Worm (Caenorhabditis elegans) whole organism, L2 larva: ENCODE results near the gene R06F6.12.

Source experiments
- C34F6.9 ChIP-seq: fragments of 150-350 bp; optimal IDR thresholded peaks from 2 replicates; lab custom pipeline; 2014; ENCODE audit warnings: missing biosample characterization, missing genetic modification characterization
- F13H6.1 ChIP-seq: sonication (generic microtip); optimal IDR thresholded peaks from 2 replicates; lab custom pipeline; 2016; ENCODE audit warnings: missing genetic modification characterization, missing compliant biosample characterization
- R02D3.7 ChIP-seq: fragments of 150-350 bp; optimal IDR thresholded peaks from 2 replicates; lab custom pipeline; 2014; ENCODE audit warnings: missing biosample characterization, missing genetic modification characterization
- Y55F3AM.14 ChIP-seq: fragments of 200-800 bp; sonication (Bioruptor generic); optimal IDR thresholded peaks from 2 replicates; lab custom pipeline; 2018; ENCODE audit warnings: mild to moderate bottlenecking, missing genetic modification characterization, missing compliant biosample characterization
- ZK546.5 ChIP-seq: sonication (generic microtip); optimal IDR thresholded peaks from 2 replicates; lab custom pipeline; 2017; ENCODE audit warnings: missing biosample characterization, missing genetic modification characterization
- alr-1 ChIP-seq: fragments of 150-350 bp; optimal IDR thresholded peaks from 2 replicates; lab custom pipeline; 2014; ENCODE audit warnings: missing biosample characterization, missing genetic modification characterization
- aly-2 ChIP-seq: fragments of 150-350 bp; optimal IDR thresholded peaks from 2 replicates; lab custom pipeline; 2014; ENCODE audit warnings: missing biosample characterization, missing genetic modification characterization
- ama-1 ChIP-seq: fragments of 150-350 bp; optimal IDR thresholded peaks from 2 replicates; lab custom pipeline; 2018; ENCODE audit warnings: inconsistent platforms
- ceh-16 ChIP-seq: fragments of 150-350 bp; optimal IDR thresholded peaks from 2 replicates; lab custom pipeline; 2014; ENCODE audit warnings: missing biosample characterization, missing genetic modification characterization
- ceh-82 ChIP-seq: fragments of 150-350 bp; optimal IDR thresholded peaks from 2 replicates; lab custom pipeline; 2014; ENCODE audit warnings: missing biosample characterization, missing genetic modification characterization
- crh-2 ChIP-seq: sonication (generic microtip); optimal IDR thresholded peaks from 2 replicates; lab custom pipeline; 2017; ENCODE audit warnings: missing biosample characterization, missing genetic modification characterization
- dmd-4 ChIP-seq: sonication (generic microtip); optimal IDR thresholded peaks from 2 replicates; lab custom pipeline; 2017; ENCODE audit warnings: missing biosample characterization, missing genetic modification characterization
- egl-27 ChIP-seq: sonication (generic microtip); optimal IDR thresholded peaks from 3 replicates; lab custom pipeline; 2017; ENCODE audit warnings: missing biosample characterization, missing genetic modification reagents, missing genetic modification characterization
- elt-3 ChIP-seq: sonication (generic microtip); optimal IDR thresholded peaks from 2 replicates; lab custom pipeline; 2017; ENCODE audit warnings: missing biosample characterization, missing genetic modification characterization
- fos-1 ChIP-seq: fragments of 150-350 bp; optimal IDR thresholded peaks from 2 replicates; lab custom pipeline; 2014; ENCODE audit warnings: missing biosample characterization, missing genetic modification characterization
- gmeb-1 ChIP-seq: fragments of 150-350 bp; optimal IDR thresholded peaks from 2 replicates; lab custom pipeline; 2014; ENCODE audit warnings: missing biosample characterization, missing genetic modification characterization
- lin-11 ChIP-seq: fragments of 150-350 bp; sonication (generic microtip); optimal IDR thresholded peaks from 2 replicates; lab custom pipeline; 2014; ENCODE audit warnings: missing biosample characterization, missing genetic modification characterization, inconsistent platforms, mixed read lengths
- lin-13 ChIP-seq: fragments of 150-350 bp; optimal IDR thresholded peaks from 2 replicates; lab custom pipeline; 2014; ENCODE audit warnings: missing biosample characterization, missing genetic modification reagents, missing genetic modification characterization
- lin-39 ChIP-seq: fragments of 150-350 bp; optimal IDR thresholded peaks from 2 replicates; lab custom pipeline; 2014; ENCODE audit warnings: missing biosample characterization, missing genetic modification reagents, missing genetic modification characterization
- lsy-2 ChIP-seq, 2 experiments: fragments of 150-350 bp in 1 of 2; sonication (generic microtip) in 1 of 2; optimal IDR thresholded peaks; 2 replicates each; lab custom pipeline; 2014 to 2017; ENCODE audit warnings: missing biosample characterization in 2 of 2, missing genetic modification characterization in 2 of 2
- mab-5 ChIP-seq: fragments of 150-350 bp; optimal IDR thresholded peaks from 2 replicates; lab custom pipeline; 2014; ENCODE audit warnings: missing biosample characterization, missing genetic modification characterization
- mbf-1 ChIP-seq: sonication (generic microtip); optimal IDR thresholded peaks from 2 replicates; lab custom pipeline; 2017; ENCODE audit warnings: missing biosample characterization, missing genetic modification characterization
- nhr-10 ChIP-seq: sonication (generic microtip); optimal IDR thresholded peaks from 2 replicates; lab custom pipeline; 2017; ENCODE audit warnings: missing biosample characterization, missing genetic modification characterization
- nhr-11 ChIP-seq: fragments of 150-350 bp; optimal IDR thresholded peaks from 2 replicates; lab custom pipeline; 2014; ENCODE audit warnings: missing biosample characterization, missing genetic modification characterization
- nhr-12 ChIP-seq: fragments of 150-350 bp; optimal IDR thresholded peaks from 2 replicates; lab custom pipeline; 2014; ENCODE audit warnings: missing biosample characterization, missing genetic modification characterization
- nhr-129 ChIP-seq: fragments of 150-350 bp; optimal IDR thresholded peaks from 2 replicates; lab custom pipeline; 2014; ENCODE audit warnings: missing biosample characterization, missing genetic modification characterization
- nhr-21 ChIP-seq: fragments of 150-350 bp; optimal IDR thresholded peaks from 2 replicates; lab custom pipeline; 2014; ENCODE audit warnings: missing biosample characterization, missing genetic modification characterization
- nhr-237 ChIP-seq: fragments of 150-350 bp; optimal IDR thresholded peaks from 2 replicates; lab custom pipeline; 2014; ENCODE audit warnings: missing biosample characterization, missing genetic modification characterization
- nhr-25 ChIP-seq: fragments of 150-350 bp; sonication (generic microtip); optimal IDR thresholded peaks from 3 replicates; lab custom pipeline; 2014; ENCODE audit warnings: missing biosample characterization, missing genetic modification characterization
- nhr-77 ChIP-seq: fragments of 150-350 bp; optimal IDR thresholded peaks from 2 replicates; lab custom pipeline; 2014; ENCODE audit warnings: missing biosample characterization, missing genetic modification characterization
- sem-4 ChIP-seq: fragments of 150-350 bp; optimal IDR thresholded peaks from 2 replicates; lab custom pipeline; 2014; ENCODE audit warnings: missing biosample characterization, missing genetic modification reagents, missing genetic modification characterization
- skn-1 ChIP-seq: sonication (generic microtip); optimal IDR thresholded peaks from 2 replicates; lab custom pipeline; 2017; ENCODE audit warnings: missing biosample characterization, missing genetic modification characterization
- sma-3 ChIP-seq: sonication (generic microtip); optimal IDR thresholded peaks from 2 replicates; lab custom pipeline; 2016; ENCODE audit warnings: missing genetic modification reagents, missing genetic modification characterization, missing compliant biosample characterization
- sma-9 ChIP-seq, 2 experiments: fragments of 150-350 bp in 1 of 2; sonication (generic microtip) in 1 of 2; optimal IDR thresholded peaks; 2 replicates each; lab custom pipeline; 2014 to 2016; ENCODE audit warnings: missing genetic modification characterization in 2 of 2, mild to moderate bottlenecking in 1 of 2, missing biosample characterization in 1 of 2, missing compliant biosample characterization in 1 of 2, missing genetic modification reagents in 1 of 2, moderate library complexity in 1 of 2
- snpc-4 ChIP-seq: fragments of 150-350 bp; optimal IDR thresholded peaks from 2 replicates; lab custom pipeline; 2014; ENCODE audit warnings: missing biosample characterization, missing genetic modification characterization
- unc-39 ChIP-seq: fragments of 150-350 bp; optimal IDR thresholded peaks from 2 replicates; lab custom pipeline; 2014; ENCODE audit warnings: missing biosample characterization, missing genetic modification characterization
- unc-55 ChIP-seq: fragments of 150-350 bp; sonication (generic microtip); optimal IDR thresholded peaks from 3 replicates; lab custom pipeline; 2014; ENCODE audit warnings: missing biosample characterization, missing genetic modification reagents, missing genetic modification characterization
- unc-62 ChIP-seq: fragments of 150-350 bp; optimal IDR thresholded peaks from 2 replicates; lab custom pipeline; 2014; ENCODE audit warnings: missing biosample characterization, missing genetic modification reagents, missing genetic modification characterization
- zag-1 ChIP-seq: fragments of 150-350 bp; optimal IDR thresholded peaks from 2 replicates; lab custom pipeline; 2014; ENCODE audit warnings: missing biosample characterization, missing genetic modification characterization
- ztf-1 ChIP-seq: fragments of 200-800 bp; sonication (Bioruptor generic); conservative IDR thresholded peaks from 2 replicates; pipeline ENCODE4 v1.3.6; 2022; ENCODE audit warnings: missing genetic modification characterization, missing compliant biosample characterization
- ztf-11 ChIP-seq: sonication (generic microtip); optimal IDR thresholded peaks from 2 replicates; lab custom pipeline; 2017; ENCODE audit warnings: missing biosample characterization, missing genetic modification characterization
- ztf-4 ChIP-seq: fragments of 150-350 bp; optimal IDR thresholded peaks from 2 replicates; lab custom pipeline; 2014; ENCODE audit warnings: missing biosample characterization, missing genetic modification characterization

R06F6.12 gene

DNA sequence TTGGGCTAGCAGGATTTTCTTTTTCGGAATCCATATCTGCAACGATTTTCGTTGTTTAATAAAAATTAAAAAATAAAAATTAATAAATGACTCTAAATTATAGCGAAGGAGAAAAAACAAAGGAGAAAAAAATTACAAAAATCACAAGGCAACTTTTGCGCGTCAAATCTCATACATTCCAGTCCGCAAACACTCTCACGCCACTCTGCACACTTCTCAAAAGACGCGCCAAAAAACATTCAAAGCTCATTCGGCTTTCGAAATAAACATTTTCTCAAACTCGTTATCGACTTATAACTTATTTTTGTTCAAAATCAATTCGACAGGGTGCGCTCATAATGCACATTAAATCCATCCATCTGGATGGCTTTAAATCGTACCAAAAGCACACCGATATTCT, at the start of gene R06F6.12, which contains the start of gene mix-1:
R06F6.12 (minus strand) TSS at position 36 of the 400 bp plus-strand sequence.
mix-1 (plus strand) TSS at position 201 of the 400 bp plus-strand sequence.
- peak; percentile 23 for TF ChIP-seq ztf-4
- TF ChIP-seq lin-13 (GFP tag; lab: Kevin White, UChicago) = peak; percentile 30
- TF ChIP-seq nhr-129 (tag; lab: Kevin White, UChicago) = peak; percentile 48
- peak; percentile 41 for TF ChIP-seq sma-9 (GFP tag; optimal IDR thresholded peaks at IDR 0.05; lab: Kevin White, UChicago)
- TF ChIP-seq sma-9 (tag; optimal IDR thresholded peaks at IDR 0.05; lab: Kevin White, UChicago) = no peak
- TF ChIP-seq F13H6.1 = peak; percentile 20
- TF ChIP-seq gmeb-1 (tag; lab: Kevin White, UChicago) = peak; percentile 83
- TF ChIP-seq nhr-21 = peak; percentile 31
- TF ChIP-seq mab-5 (tag; lab: Kevin White, UChicago) = no peak
- TF ChIP-seq nhr-77 (tag; lab: Kevin White, UChicago) = no peak
- peak; percentile 36 for TF ChIP-seq lin-11 (tag; lab: Kevin White, UChicago)
- TF ChIP-seq ama-1 = peak; percentile 30
- peak; percentile 85 for TF ChIP-seq unc-55 (GFP tag; lab: Kevin White, UChicago)
- peak; percentile 21 for TF ChIP-seq crh-2 (tag; lab: Kevin White, UChicago)
- no peak for TF ChIP-seq mbf-1
- peak; percentile 54 to 83 for TF ChIP-seq lsy-2 (tag; optimal IDR thresholded peaks at IDR 0.05; lab: Kevin White, UChicago)
- no peak for TF ChIP-seq elt-3
- TF ChIP-seq C34F6.9 = peak; percentile 64
- no peak for TF ChIP-seq sem-4 (tag; lab: Kevin White, UChicago)
- TF ChIP-seq Y55F3AM.14 = no peak
- TF ChIP-seq sma-3 (GFP tag; lab: Kevin White, UChicago) = peak; percentile 29
- no peak for TF ChIP-seq ztf-1 (GFP tag; lab: Robert Waterston, UW)
- peak; percentile 45 for TF ChIP-seq nhr-25
- TF ChIP-seq unc-62 (GFP tag; lab: Kevin White, UChicago) = no peak
- TF ChIP-seq, all 48 proteins: peak for 15

DNA sequence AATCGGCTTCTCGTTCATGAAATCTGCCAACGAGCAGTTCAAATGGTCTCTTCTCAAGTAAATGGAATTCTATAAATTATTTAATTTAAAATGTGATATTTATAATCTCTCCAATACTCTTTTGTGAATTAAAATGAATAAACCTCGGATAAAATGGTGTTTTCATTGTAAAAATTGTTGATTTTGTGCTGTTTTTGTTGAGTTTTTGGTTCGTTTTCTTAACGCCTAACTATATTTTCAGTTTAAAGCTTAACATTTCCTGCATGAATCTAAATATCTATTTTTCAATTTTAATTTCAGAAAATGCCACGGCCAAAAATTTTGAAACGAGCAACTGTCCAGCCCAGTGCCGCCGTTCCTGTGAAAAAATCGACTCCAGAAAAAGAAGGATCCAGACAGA, 49.8 kb upstream of the R06F6.12 start, which contains the start of gene orc-2:
orc-2 (plus strand) TSS at position 301 of the 400 bp plus-strand sequence.
- TF ChIP-seq mbf-1 (no peak), Y55F3AM.14 (no peak), nhr-12 (tag; lab: Kevin White, UChicago) (no peak), egl-27 (tag; lab: Kevin White, UChicago) (no peak), aly-2 (tag; lab: Kevin White, UChicago) (no peak), alr-1 (tag; lab: Kevin White, UChicago) (no peak), fos-1 (tag; lab: Kevin White, UChicago) (no peak), crh-2 (tag; lab: Kevin White, UChicago) (no peak), nhr-129 (tag; lab: Kevin White, UChicago) (no peak), lin-11 (tag; lab: Kevin White, UChicago) (no peak), ceh-82 (tag; lab: Kevin White, UChicago) (no peak), nhr-237 (tag; lab: Kevin White, UChicago) (no peak), ama-1 (no peak)
- TF ChIP-seq, all 48 proteins: peak for 0

- TF ChIP-seq elt-3 (no peak), ceh-16 (tag; lab: Kevin White, UChicago) (peak; percentile 57), zag-1 (no peak), sma-3 (GFP tag; lab: Kevin White, UChicago) (peak; percentile 86), nhr-11 (tag; lab: Kevin White, UChicago) (no peak), crh-2 (tag; lab: Kevin White, UChicago) (peak; percentile 92), R02D3.7 (tag; lab: Kevin White, UChicago) (peak; percentile 94), nhr-21 (peak; percentile 60), unc-62 (GFP tag; lab: Kevin White, UChicago) (no peak), dmd-4 (tag; lab: Kevin White, UChicago) (no peak), alr-1 (tag; lab: Kevin White, UChicago) (no peak), nhr-10 (tag; lab: Kevin White, UChicago) (no peak), F13H6.1 (peak; percentile 79), skn-1 (tag; lab: Kevin White, UChicago) (no peak), gmeb-1 (tag; lab: Kevin White, UChicago) (peak; percentile 74), fos-1 (tag; lab: Kevin White, UChicago) (peak; percentile 53), ceh-82 (tag; lab: Kevin White, UChicago) (peak; percentile 22), ztf-1 (GFP tag; lab: Robert Waterston, UW) (no peak), ztf-4 (peak; percentile 44), mab-5 (tag; lab: Kevin White, UChicago) (peak; percentile 42), lin-39 (no peak), egl-27 (tag; lab: Kevin White, UChicago) (no peak), sma-9 (GFP tag; optimal IDR thresholded peaks at IDR 0.05; lab: Kevin White, UChicago) (peak; percentile 87), sma-9 (tag; optimal IDR thresholded peaks at IDR 0.05; lab: Kevin White, UChicago) (no peak), lin-11 (tag; lab: Kevin White, UChicago) (peak; percentile 88), unc-55 (GFP tag; lab: Kevin White, UChicago) (peak; percentile 90), nhr-237 (tag; lab: Kevin White, UChicago) (no peak), nhr-77 (tag; lab: Kevin White, UChicago) (no peak), ZK546.5 (tag; lab: Kevin White, UChicago) (no peak), C34F6.9 (peak; percentile 88), lin-13 (GFP tag; lab: Kevin White, UChicago) (peak; percentile 78), snpc-4 (tag; lab: Kevin White, UChicago) (peak; percentile 11), ztf-11 (tag; lab: Kevin White, UChicago) (no peak), nhr-25 (peak; percentile 72), ama-1 (no peak), unc-39 (tag; lab: Kevin White, UChicago) (no peak), Y55F3AM.14 (no peak), nhr-129 (tag; lab: Kevin White, UChicago) (peak; percentile 48), lsy-2 (tag; optimal IDR thresholded peaks at IDR 0.05; lab: Kevin White, UChicago) (peak; percentile 79 to 95), sem-4 (tag; lab: Kevin White, UChicago) (peak; percentile 58)
Measured at ce11 chrII:10872541-10872940, 48.7 kb upstream of the R06F6.12 start, which contains the start of the genes cyn-4 and copz-1. cyn-4 (minus strand) TSS chrII:10872611. copz-1 (plus strand) TSS chrII:10872879.
